Fruit fly (Drosophila melanogaster): ENCODE results near the gene Qtzl.

Gene Qtzl

DNA sequence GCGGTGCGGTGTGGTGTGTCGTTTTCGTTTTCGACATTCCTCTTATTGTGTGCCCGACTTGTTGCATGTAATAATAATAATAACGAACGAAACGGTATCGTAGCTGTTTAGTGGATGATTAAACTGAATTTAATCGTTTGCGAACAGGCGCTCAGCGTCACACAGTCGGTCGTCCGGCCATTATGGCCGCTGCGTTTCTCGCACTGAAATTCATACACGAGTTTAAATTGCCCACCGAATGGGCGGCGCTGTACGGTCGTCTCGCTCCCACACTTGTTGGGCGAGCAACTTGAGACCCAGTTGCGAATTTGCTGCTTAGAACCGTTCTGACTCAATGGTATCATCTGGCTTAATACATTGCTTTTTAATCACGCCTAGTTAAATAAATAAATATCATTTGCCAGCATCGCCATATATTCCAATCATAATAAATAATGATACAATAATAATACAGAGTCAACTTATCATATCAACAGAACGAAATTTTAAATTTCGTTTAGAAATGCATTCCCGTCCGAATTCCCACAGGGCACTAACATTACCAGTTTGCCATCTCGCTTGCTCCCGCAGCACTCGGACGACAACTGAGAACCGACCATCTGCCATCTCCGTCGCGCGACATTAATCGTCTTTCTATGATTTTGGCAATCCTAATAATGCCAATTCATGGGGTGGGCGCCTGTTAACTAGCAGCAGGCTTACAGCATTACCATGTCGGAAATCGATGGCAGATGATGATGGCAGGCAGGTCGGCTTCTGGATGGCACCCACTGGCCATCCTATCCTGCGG, 15.5 kb downstream of the Qtzl start (continued):
- TF ChIP-seq CG8281 (tag; optimal IDR thresholded peaks at IDR 0.05): peak; percentile 82
- TF ChIP-seq CG31441 (GFP tag; IDR thresholded peaks at IDR 0.05): no peak
- TF ChIP-seq Dad (GFP tag; optimal IDR thresholded peaks at IDR 0.05): peak; percentile 68
- TF ChIP-seq gcm (GFP tag; optimal IDR thresholded peaks at IDR 0.05): peak; percentile 87
- peak; percentile 37 for TF ChIP-seq ab (GFP tag; optimal IDR thresholded peaks at IDR 0.05)
- no peak for TF ChIP-seq Adf1 (GFP tag; IDR thresholded peaks at IDR 0.05)
- no peak for TF ChIP-seq CG4282 (GFP tag; optimal IDR thresholded peaks at IDR 0.05)
- no peak for TF ChIP-seq Optix (GFP tag; IDR thresholded peaks at IDR 0.05)
- peak; percentile 39 for TF ChIP-seq Camta (GFP tag; optimal IDR thresholded peaks at IDR 0.05)
- peak; percentile 89 for TF ChIP-seq schlank (tag; optimal IDR thresholded peaks at IDR 0.05)
- TF ChIP-seq Fer2 (tag; optimal IDR thresholded peaks at IDR 0.05): peak; percentile 92
- TF ChIP-seq ac (GFP tag; optimal IDR thresholded peaks at IDR 0.05): peak; percentile 51
- no peak for TF ChIP-seq dati (GFP tag; IDR thresholded peaks at IDR 0.05)
- no peak for TF ChIP-seq CG4730 (GFP tag; IDR thresholded peaks at IDR 0.05)
- peak in 1 of 2 experiments; percentile 91 for TF ChIP-seq tll (GFP tag; optimal IDR thresholded peaks at IDR 0.05)
- no peak for TF ChIP-seq Ravus (GFP tag; IDR thresholded peaks at IDR 0.05)
- no peak for TF ChIP-seq z (GFP tag; IDR thresholded peaks at IDR 0.05)
- TF ChIP-seq ap (GFP tag; IDR thresholded peaks at IDR 0.05): no peak
- peak; percentile 0 to 57 for TF ChIP-seq insv (GFP tag; optimal IDR thresholded peaks at IDR 0.05)
- TF ChIP-seq amos (GFP tag; IDR thresholded peaks at IDR 0.05; ENCODE audit: partially characterized antibody): no peak
- peak; percentile 30 for TF ChIP-seq CG1792 (GFP tag; optimal IDR thresholded peaks at IDR 0.05)
- no peak for TF ChIP-seq CG10366 (GFP tag; IDR thresholded peaks at IDR 0.05)
- peak; percentile 91 for TF ChIP-seq BtbVII (GFP tag; optimal IDR thresholded peaks at IDR 0.05)
- peak; percentile 91 for TF ChIP-seq Xbp1 (GFP tag; optimal IDR thresholded peaks at IDR 0.05)
- peak; percentile 94 for TF ChIP-seq CG15696 (tag; optimal IDR thresholded peaks at IDR 0.05)
- TF ChIP-seq Myb (GFP tag; optimal IDR thresholded peaks at IDR 0.05): peak; percentile 20
- TF ChIP-seq pnt (GFP tag; optimal IDR thresholded peaks at IDR 0.05): peak; percentile 67
- peak; percentile 50 for TF ChIP-seq Hmx (GFP tag; optimal IDR thresholded peaks at IDR 0.05)
- peak; percentile 91 for TF ChIP-seq CG12299 (tag; optimal IDR thresholded peaks at IDR 0.05)
- peak; percentile 84 for TF ChIP-seq Gug (GFP tag; IDR thresholded peaks at IDR 0.05)
- peak; percentile 96 for TF ChIP-seq CG3281 (GFP tag; optimal IDR thresholded peaks at IDR 0.05)
- peak; percentile 84 for TF ChIP-seq ems (GFP tag; optimal IDR thresholded peaks at IDR 0.05)
- TF ChIP-seq cg (GFP tag; optimal IDR thresholded peaks at IDR 0.05): no peak
- TF ChIP-seq CG3838 (GFP tag; optimal IDR thresholded peaks at IDR 0.05): peak; percentile 17
- TF ChIP-seq Bgb (GFP tag; IDR thresholded peaks at IDR 0.05; ENCODE audit: partially characterized antibody): no peak
- TF ChIP-seq gcm2 (GFP tag; optimal IDR thresholded peaks at IDR 0.05): no peak
- TF ChIP-seq Mes4 (GFP tag; optimal IDR thresholded peaks at IDR 0.05): peak; percentile 34
- TF ChIP-seq Sin3A (optimal IDR thresholded peaks at IDR 0.05): no peak
- no peak for TF ChIP-seq stc (GFP tag; IDR thresholded peaks at IDR 0.05)
- no peak for TF ChIP-seq en (GFP tag; optimal IDR thresholded peaks at IDR 0.05)
- peak; percentile 96 for TF ChIP-seq CG18599 (GFP tag; optimal IDR thresholded peaks at IDR 0.05)
- TF ChIP-seq lab (GFP tag; optimal IDR thresholded peaks at IDR 0.05): peak; percentile 94
- no peak for TF ChIP-seq gfzf (GFP tag; optimal IDR thresholded peaks at IDR 0.05)
- TF ChIP-seq CG6813 (GFP tag; optimal IDR thresholded peaks at IDR 0.05): peak; percentile 86
- TF ChIP-seq dan (GFP tag; IDR thresholded peaks at IDR 0.05): no peak
- TF ChIP-seq klu (GFP tag; IDR thresholded peaks at IDR 0.05): no peak
- no peak for TF ChIP-seq Opbp (GFP tag; IDR thresholded peaks at IDR 0.05; ENCODE audit: partially characterized antibody)
- peak; percentile 84 for TF ChIP-seq CG17359 (tag; optimal IDR thresholded peaks at IDR 0.05)
- no peak for TF ChIP-seq Aef1 (GFP tag; IDR thresholded peaks at IDR 0.05)
- peak; percentile 63 for TF ChIP-seq lbe (GFP tag; optimal IDR thresholded peaks at IDR 0.05)

All from whole organism, embryonic.